Fruit fly (Drosophila melanogaster) ovary, adult (tissue): ENCODE results near the gene Or83c.

Experiments used
- CG17801 ChIP-seq: fragments of 200-800 bp; optimal IDR thresholded peaks from 2 replicates; lab custom pipeline; 2019; ENCODE audit warnings: missing biosample characterization, mild to moderate bottlenecking, missing genetic modification characterization, moderate library complexity; ENCODE audit not compliant: partially characterized antibody

The Or83c gene

dm6 chr3R:6078183-6078582 lies at the start of gene Or83c:
Gene Or83c (minus strand): TSS chr3R:6078283.
- TF ChIP-seq CG17801 (GFP tag; lab: Kevin White, UChicago) = no peak

dm6 chr3R:6122292-6122691 lies 44.2 kb upstream of the Or83c start, which contains the start of gene Vha14-2:
Gene Vha14-2 (plus strand): TSS chr3R:6122592.
- TF ChIP-seq CG17801 (GFP tag; lab: Kevin White, UChicago) = no peak

DNA sequence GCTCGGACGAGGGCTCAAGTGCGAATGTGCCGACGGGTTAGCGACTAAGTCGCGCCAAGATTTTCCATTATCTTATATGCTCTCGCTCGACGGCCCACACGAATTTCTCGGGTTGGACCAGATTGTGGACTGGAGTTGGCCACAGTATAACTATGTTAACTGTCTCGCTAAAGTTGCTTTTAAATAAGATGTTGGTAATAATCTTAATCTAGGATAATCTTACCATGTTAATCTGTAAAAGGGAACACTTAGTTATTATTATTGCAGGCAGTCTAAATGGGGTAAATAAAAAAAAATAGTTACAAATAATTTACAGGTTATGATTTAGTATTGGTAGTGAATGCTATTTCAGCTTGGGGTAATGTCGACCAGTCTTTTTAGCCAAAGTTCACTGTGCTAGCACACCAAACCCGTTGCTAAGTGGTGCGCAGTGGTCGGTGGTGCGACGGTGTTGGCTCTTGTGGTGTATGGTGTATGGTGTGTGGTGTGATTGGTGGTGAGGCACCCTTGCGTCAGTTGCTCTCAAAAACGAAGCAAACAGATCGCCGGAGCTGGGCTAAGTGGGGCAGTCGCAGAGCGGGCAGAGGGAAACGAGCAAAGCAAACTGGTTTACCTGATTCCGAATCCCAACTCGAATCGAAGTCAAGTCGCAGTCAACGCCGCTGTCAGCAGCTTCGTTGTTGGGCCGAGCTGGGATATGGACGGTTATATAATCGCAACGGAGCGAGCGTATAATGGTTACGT lies 34.3 kb upstream of the Or83c start, which contains the start of gene Obp83g:
Gene Obp83g (minus strand): TSS at position 51 of the 744 bp plus-strand sequence.
- no peak for TF ChIP-seq CG17801 (GFP tag; lab: Kevin White, UChicago)

DNA sequence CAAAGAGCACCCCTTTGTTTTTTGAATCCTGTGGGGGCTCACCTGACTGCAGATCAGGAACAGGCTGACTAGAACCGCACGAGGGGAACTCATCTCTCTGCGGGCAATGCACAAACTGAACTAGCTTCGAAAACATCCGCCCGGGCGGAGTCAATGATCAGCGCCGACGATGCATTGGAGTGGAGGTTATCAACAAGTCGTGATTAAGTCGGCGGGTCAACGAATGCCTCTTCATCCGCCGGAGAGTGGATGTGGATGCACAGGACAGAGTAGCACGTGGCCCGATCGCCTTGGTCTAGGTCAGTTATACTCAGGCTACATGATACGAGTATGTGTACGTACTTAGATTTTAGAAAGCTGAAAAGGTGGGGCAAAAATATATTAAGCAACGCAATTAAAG lies 32.8 kb upstream of the Or83c start, which contains the start of gene Obp83ef:
Gene Obp83ef (minus strand): TSS at position 119 of the 400 bp plus-strand sequence.
- TF ChIP-seq CG17801 (GFP tag; lab: Kevin White, UChicago) = no peak

- TF ChIP-seq CG17801 (GFP tag; lab: Kevin White, UChicago) = no peak
Measured at dm6 chr3R:6107792-6108191, 29.7 kb upstream of the Or83c start, which contains the start of gene Obp83cd. Gene Obp83cd (plus strand): TSS chr3R:6108134.

DNA sequence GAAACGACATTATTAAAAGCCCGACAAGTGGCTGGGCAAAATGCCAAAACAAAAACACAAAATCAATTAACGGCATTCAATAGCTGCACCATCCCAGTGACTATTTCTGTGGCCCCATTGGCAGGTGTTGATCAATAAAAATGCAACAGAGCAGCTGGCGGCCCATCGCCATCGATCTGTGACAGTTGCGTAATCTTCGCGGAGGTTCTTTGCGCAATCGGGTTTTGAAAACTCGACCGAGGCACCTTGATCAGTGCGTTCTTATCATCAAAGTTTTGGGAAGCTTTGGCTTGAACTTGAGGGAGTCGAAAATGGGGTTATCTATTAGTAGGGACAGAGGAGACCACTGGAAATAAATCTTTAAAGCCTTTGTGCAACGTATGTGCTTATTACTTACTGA lies 29.3 kb upstream of the Or83c start:
- no peak for TF ChIP-seq CG17801 (GFP tag; lab: Kevin White, UChicago)

DNA sequence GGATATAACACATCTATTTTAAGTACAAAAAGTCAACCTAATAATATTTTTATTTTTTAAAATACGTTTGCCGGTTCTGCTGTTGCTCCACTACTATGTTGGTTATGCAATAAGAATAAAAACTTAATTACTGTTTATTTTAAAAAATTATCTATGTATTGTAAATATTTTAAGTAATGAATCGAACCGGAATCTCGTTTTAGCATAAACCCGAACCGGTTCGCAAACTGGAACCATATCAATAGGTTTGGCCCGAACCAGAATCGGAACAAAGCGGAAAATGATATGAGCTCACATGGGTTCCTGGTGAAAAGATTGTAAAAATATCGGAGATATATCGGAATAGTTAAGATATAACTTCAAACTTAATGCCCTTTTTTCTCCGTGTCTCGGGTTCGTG lies 28.6 kb upstream of the Or83c start:
- TF ChIP-seq CG17801 (GFP tag; lab: Kevin White, UChicago) = no peak

DNA sequence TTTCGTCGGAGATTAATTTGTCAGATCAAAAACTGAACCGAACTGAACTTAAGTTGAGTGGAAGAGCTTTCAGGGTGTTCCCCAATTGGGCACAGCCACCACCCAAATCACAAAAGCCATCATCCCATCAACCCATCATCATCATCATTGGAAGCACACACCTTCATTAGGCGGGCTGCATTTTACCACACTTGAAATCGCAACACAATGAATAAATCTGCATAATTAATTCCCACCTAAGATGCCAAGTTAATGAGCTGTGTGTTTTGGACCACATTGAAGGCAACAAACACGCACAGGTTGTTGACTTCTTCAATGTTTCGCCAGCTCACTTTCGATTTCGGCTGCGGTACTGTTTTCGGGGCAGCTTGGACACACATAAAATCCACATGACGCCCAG lies 27.1 kb upstream of the Or83c start:
- no peak for TF ChIP-seq CG17801 (GFP tag; lab: Kevin White, UChicago)

DNA sequence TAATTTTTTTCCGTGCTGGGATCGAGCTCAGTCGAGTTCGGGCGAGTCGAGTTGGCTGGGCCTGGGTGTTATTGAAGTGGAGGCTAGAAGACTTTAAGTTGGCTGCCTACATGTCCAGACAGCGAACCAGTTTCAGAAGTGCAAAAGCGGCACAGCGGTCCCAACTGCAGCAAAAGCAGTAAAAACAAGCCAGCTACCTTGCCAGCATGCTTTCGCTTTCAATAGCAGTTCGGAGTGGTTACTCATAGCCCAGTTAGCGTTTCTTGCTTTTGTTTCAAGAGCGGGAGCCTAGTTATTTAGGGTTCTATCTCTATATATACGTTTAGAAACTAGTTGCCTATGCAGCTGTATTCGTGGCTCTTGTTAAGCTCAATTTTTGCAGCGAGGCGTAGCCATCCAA lies 24.6 kb upstream of the Or83c start:
- TF ChIP-seq CG17801 (GFP tag; lab: Kevin White, UChicago) = no peak

DNA sequence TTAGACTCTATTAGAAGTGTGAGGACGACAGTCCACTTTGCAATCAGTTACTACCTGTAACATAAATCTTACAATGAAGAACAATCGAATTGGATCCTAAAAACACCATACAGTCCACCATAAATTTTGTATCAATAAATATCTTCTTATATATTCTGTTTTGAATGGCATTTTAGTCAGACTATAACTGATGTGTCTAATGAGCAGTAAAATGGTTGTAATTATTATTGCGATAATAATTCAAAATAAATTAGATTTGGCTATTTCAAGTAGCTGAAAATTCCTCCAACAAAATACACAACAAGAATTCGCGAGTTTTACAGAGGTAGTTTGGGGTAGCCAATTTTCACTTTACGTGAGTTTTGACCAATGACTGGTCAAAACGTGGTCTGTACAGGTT lies 24.2 kb upstream of the Or83c start:
- no peak for TF ChIP-seq CG17801 (GFP tag; lab: Kevin White, UChicago)

dm6 chr3R:6100764-6101163 lies 22.7 kb upstream of the Or83c start, which contains the start of gene Gasp:
Gene Gasp (minus strand): TSS chr3R:6100887.
- TF ChIP-seq CG17801 (GFP tag; lab: Kevin White, UChicago) = no peak

DNA sequence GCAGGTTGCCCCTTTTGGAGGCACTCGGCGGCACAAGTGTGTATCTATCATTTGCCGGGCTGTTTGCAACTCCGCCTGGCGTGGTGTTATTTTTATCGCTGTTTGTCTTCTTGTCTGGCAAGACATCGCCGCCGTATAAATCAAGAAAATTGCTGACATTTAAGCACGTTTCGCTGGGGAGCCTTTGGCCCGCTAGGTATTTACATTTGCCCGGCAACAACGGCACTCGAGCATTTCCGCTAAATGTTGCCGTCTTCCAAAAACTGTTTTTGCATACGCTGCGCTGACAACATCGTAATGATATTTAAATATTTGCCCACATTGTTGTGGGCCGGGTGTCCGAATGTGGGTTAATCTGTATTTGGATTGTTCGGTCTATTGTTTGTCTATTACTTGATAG lies 20.2 kb upstream of the Or83c start:
- no peak for TF ChIP-seq CG17801 (GFP tag; lab: Kevin White, UChicago)

dm6 chr3R:6097042-6097441 lies 19.0 kb upstream of the Or83c start:
- no peak for TF ChIP-seq CG17801 (GFP tag; lab: Kevin White, UChicago)

dm6 chr3R:6082132-6082531 lies 4.0 kb upstream of the Or83c start:
- TF ChIP-seq CG17801 (GFP tag; lab: Kevin White, UChicago) = no peak

DNA sequence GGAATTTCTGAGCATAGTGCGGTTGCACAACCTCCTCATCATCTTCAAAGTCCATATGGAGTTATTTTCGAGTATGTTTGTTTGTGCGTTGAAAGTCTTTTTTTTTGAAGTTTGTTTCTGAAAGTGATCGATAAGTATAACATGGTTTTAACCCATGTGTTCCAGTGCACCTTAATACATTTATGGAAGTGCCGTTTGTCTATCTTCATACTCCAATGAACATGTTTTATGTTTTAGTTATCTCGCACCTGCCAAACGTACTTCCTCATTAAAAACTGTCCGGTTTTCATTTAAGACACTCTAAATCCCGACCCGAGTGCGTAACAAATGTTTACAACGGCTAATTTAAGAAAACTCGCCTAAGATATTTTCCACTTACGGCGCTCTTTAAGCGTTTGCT lies 20.6 kb downstream of the Or83c start, which contains the start of gene CG15580:
Gene CG15580 (minus strand): TSS at position 101 of the 400 bp plus-strand sequence.
- no peak for TF ChIP-seq CG17801 (GFP tag; lab: Kevin White, UChicago)

DNA sequence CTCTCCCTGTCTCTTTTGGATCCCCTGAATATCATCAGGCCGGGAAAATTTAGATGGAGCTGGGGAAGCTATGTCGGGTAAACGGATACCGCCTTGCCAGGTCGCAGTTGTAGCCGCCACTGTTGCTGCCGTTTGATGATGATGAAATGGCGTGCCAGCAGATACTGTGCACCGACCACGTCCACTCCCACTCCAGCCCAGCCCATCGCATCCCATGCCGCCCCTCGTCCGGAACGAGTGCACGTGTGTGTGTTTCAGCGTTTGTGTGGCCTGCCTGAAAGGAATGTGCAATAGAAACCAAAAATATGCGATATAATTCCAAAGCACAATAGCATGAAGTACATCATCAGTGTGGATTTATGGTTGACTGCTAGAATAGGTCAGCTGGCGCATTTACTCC lies 39.9 kb downstream of the Or83c start:
- no peak for TF ChIP-seq CG17801 (GFP tag; lab: Kevin White, UChicago)
